Worm (Caenorhabditis elegans) whole organism, young adult: ENCODE measurements around the gene vrk-1.

Source experiments
- D2030.7 ChIP-seq: fragments of 200-800 bp; sonication (Bioruptor generic); IDR thresholded peaks from 2 replicates; pipeline ENCODE4 v1.3.6; 2022; ENCODE audit warnings: missing genetic modification reagents, missing genetic modification characterization, missing compliant biosample characterization
- F33H1.4 ChIP-seq: fragments of 200-800 bp; sonication (Bioruptor generic); IDR thresholded peaks from 2 replicates; pipeline ENCODE4 v1.3.6; 2022; ENCODE audit warnings: missing genetic modification reagents, missing genetic modification characterization, missing compliant biosample characterization
- F37B4.10 ChIP-seq: fragments of 200-800 bp; sonication (Bioruptor generic); IDR thresholded peaks from 2 replicates; pipeline ENCODE4 v1.3.6; 2022; ENCODE audit warnings: missing genetic modification characterization, missing compliant biosample characterization
- F39B2.1 ChIP-seq: fragments of 200-800 bp; sonication (Bioruptor generic); IDR thresholded peaks from 2 replicates; pipeline ENCODE4 v1.3.6; 2022; ENCODE audit warnings: missing genetic modification reagents, missing genetic modification characterization, missing compliant biosample characterization
- F57C9.4 ChIP-seq: sonication (generic microtip); optimal IDR thresholded peaks from 2 replicates; lab custom pipeline; 2017; ENCODE audit warnings: mild to moderate bottlenecking, missing genetic modification characterization, missing compliant biosample characterization
- Y79H2A.3 ChIP-seq: fragments of 200-800 bp; sonication (Bioruptor generic); conservative IDR thresholded peaks from 2 replicates; pipeline ENCODE4 v1.3.6; 2022; ENCODE audit warnings: missing genetic modification reagents, missing genetic modification characterization, missing compliant biosample characterization
- akir-1 ChIP-seq: fragments of 200-800 bp; sonication (Bioruptor generic); optimal IDR thresholded peaks from 2 replicates; lab custom pipeline; 2018; ENCODE audit warnings: mild to moderate bottlenecking, missing genetic modification characterization, moderate library complexity, missing compliant biosample characterization
- aptf-2 ChIP-seq: fragments of 200-800 bp; sonication (Bioruptor generic); conservative IDR thresholded peaks from 2 replicates; pipeline ENCODE4 v1.3.6; 2022; ENCODE audit warnings: missing genetic modification reagents, missing genetic modification characterization, missing compliant biosample characterization
- attf-5 ChIP-seq: fragments of 200-800 bp; sonication (Bioruptor generic); optimal IDR thresholded peaks from 2 replicates; lab custom pipeline; 2018; ENCODE audit warnings: mild to moderate bottlenecking, missing genetic modification characterization, missing compliant biosample characterization
- attf-6 ChIP-seq: fragments of 200-800 bp; sonication (Bioruptor generic); IDR thresholded peaks from 2 replicates; pipeline ENCODE4 v1.3.6; 2022; ENCODE audit warnings: missing genetic modification reagents, missing genetic modification characterization, missing compliant biosample characterization
- cebp-1 ChIP-seq, 2 experiments: fragments of 200-800 bp in 1 of 2; sonication (Bioruptor generic) in 1 of 2; sonication (generic microtip) in 1 of 2; IDR thresholded peaks in 1 of 2; optimal IDR thresholded peaks in 1 of 2; 2 replicates each; pipeline versions ENCODE4 v1.3.6 to Lab custom; 2017 to 2022; ENCODE audit warnings: missing compliant biosample characterization in 2 of 2, missing genetic modification characterization in 2 of 2, mild to moderate bottlenecking in 1 of 2, missing genetic modification reagents in 1 of 2, moderate library complexity in 1 of 2
- die-1 ChIP-seq: sonication (generic microtip); optimal IDR thresholded peaks from 2 replicates; lab custom pipeline; 2016; ENCODE audit warnings: missing genotype, mild to moderate bottlenecking, missing genetic modification characterization, missing compliant biosample characterization
- dox-1 ChIP-seq: fragments of 200-800 bp; sonication (Bioruptor generic); IDR thresholded peaks from 2 replicates; pipeline ENCODE4 v1.3.6; 2022; ENCODE audit warnings: missing genetic modification reagents, missing genetic modification characterization, missing compliant biosample characterization
- ekl-4 ChIP-seq: fragments of 200-800 bp; sonication (Bioruptor generic); IDR thresholded peaks from 2 replicates; pipeline ENCODE4 v1.3.6; 2022; ENCODE audit warnings: missing genetic modification reagents, missing genetic modification characterization, missing compliant biosample characterization
- hmg-20 ChIP-seq: fragments of 200-800 bp; sonication (Bioruptor generic); IDR thresholded peaks from 2 replicates; pipeline ENCODE4 v1.3.6; 2022; ENCODE audit warnings: missing genetic modification reagents, missing genetic modification characterization, missing compliant biosample characterization
- lin-35 ChIP-seq, 3 experiments: fragments of 150-350 bp in 2 of 3; sonication (generic microtip) in 1 of 3; optimal IDR thresholded peaks; 2 replicates each; lab custom pipeline; 2014 to 2018; ENCODE audit warnings: missing biosample characterization in 3 of 3, missing genetic modification characterization in 3 of 3, missing genetic modification reagents in 3 of 3
- lin-40 ChIP-seq: sonication (generic microtip); optimal IDR thresholded peaks from 2 replicates; lab custom pipeline; 2016; ENCODE audit warnings: missing genetic modification characterization, mild to moderate bottlenecking, missing compliant biosample characterization, missing genotype, missing genetic modification reagents
- lin-54 ChIP-seq: fragments of 200-800 bp; sonication (Bioruptor generic); optimal IDR thresholded peaks from 2 replicates; lab custom pipeline; 2018; ENCODE audit warnings: mild to moderate bottlenecking, missing genetic modification characterization, missing compliant biosample characterization
- lsl-1 ChIP-seq: fragments of 200-800 bp; sonication (Bioruptor generic); optimal IDR thresholded peaks from 2 replicates; lab custom pipeline; 2018; ENCODE audit warnings: mild to moderate bottlenecking, missing genetic modification characterization, moderate library complexity, missing compliant biosample characterization
- mel-28 ChIP-seq: sonication (generic microtip); optimal IDR thresholded peaks from 2 replicates; lab custom pipeline; 2016; ENCODE audit warnings: borderline replicate concordance, mild to moderate bottlenecking, missing genetic modification characterization, missing compliant biosample characterization
- nhr-120 ChIP-seq: fragments of 200-800 bp; sonication (Bioruptor generic); IDR thresholded peaks from 2 replicates; pipeline ENCODE4 v1.3.6; 2022; ENCODE audit warnings: missing genetic modification characterization, missing compliant biosample characterization
- nhr-80 ChIP-seq: sonication (generic microtip); optimal IDR thresholded peaks from 2 replicates; lab custom pipeline; 2016; ENCODE audit warnings: missing genetic modification characterization, missing compliant biosample characterization
- rec-8 ChIP-seq, 2 experiments: sonication (generic microtip); optimal IDR thresholded peaks; 2 replicates each; lab custom pipeline; 2016; ENCODE audit warnings: mild to moderate bottlenecking in 2 of 2, missing genetic modification characterization in 2 of 2, missing genetic modification reagents in 2 of 2, missing genotype in 2 of 2, missing biosample characterization in 1 of 2, missing compliant biosample characterization in 1 of 2, moderate library complexity in 1 of 2
- repo-1 ChIP-seq: sonication (generic microtip); optimal IDR thresholded peaks from 2 replicates; lab custom pipeline; 2017; ENCODE audit warnings: mild to moderate bottlenecking, missing genetic modification characterization, missing compliant biosample characterization
- sdz-38 ChIP-seq: sonication (generic microtip); optimal IDR thresholded peaks from 2 replicates; lab custom pipeline; 2016; ENCODE audit warnings: missing genotype, missing genetic modification characterization, missing compliant biosample characterization
- snpc-1.1 ChIP-seq: sonication (generic microtip); optimal IDR thresholded peaks from 2 replicates; lab custom pipeline; 2017; ENCODE audit warnings: missing genetic modification characterization, mild to moderate bottlenecking, missing compliant biosample characterization, antibody characterized with exemption, moderate library complexity, missing genotype, missing genetic modification reagents; ENCODE audit not compliant: insufficient read depth
- snpc-4 ChIP-seq, 5 experiments: fragments of 150-350 bp in 1 of 5; sonication (generic microtip) in 4 of 5; optimal IDR thresholded peaks; 2 replicates each; lab custom pipeline; 2014 to 2018; ENCODE audit warnings: missing genetic modification characterization in 5 of 5, missing biosample characterization in 3 of 5, antibody characterized with exemption in 2 of 5, mild to moderate bottlenecking in 2 of 5, missing compliant biosample characterization in 2 of 5, missing genotype in 2 of 5, moderate library complexity in 2 of 5, missing genetic modification reagents in 1 of 5
- somi-1 ChIP-seq: fragments of 200-800 bp; sonication (Bioruptor generic); optimal IDR thresholded peaks from 2 replicates; lab custom pipeline; 2018; ENCODE audit warnings: mild to moderate bottlenecking, missing genetic modification characterization, missing compliant biosample characterization
- sptf-2 ChIP-seq: fragments of 200-800 bp; sonication (Bioruptor generic); optimal IDR thresholded peaks from 2 replicates; lab custom pipeline; 2018; ENCODE audit warnings: mild to moderate bottlenecking, missing genetic modification characterization, missing compliant biosample characterization
- xnd-1 ChIP-seq: sonication (generic microtip); optimal IDR thresholded peaks from 2 replicates; lab custom pipeline; 2016; ENCODE audit warnings: missing genotype, missing genetic modification reagents, missing genetic modification characterization, missing compliant biosample characterization
- ztf-26 ChIP-seq: sonication (generic microtip); optimal IDR thresholded peaks from 2 replicates; lab custom pipeline; 2017; ENCODE audit warnings: missing genetic modification characterization, missing compliant biosample characterization
- ztf-6 ChIP-seq: fragments of 200-800 bp; sonication (Bioruptor generic); IDR thresholded peaks from 2 replicates; pipeline ENCODE4 v1.3.6; 2022; ENCODE audit warnings: missing genetic modification reagents, missing genetic modification characterization, missing compliant biosample characterization

vrk-1 gene

DNA sequence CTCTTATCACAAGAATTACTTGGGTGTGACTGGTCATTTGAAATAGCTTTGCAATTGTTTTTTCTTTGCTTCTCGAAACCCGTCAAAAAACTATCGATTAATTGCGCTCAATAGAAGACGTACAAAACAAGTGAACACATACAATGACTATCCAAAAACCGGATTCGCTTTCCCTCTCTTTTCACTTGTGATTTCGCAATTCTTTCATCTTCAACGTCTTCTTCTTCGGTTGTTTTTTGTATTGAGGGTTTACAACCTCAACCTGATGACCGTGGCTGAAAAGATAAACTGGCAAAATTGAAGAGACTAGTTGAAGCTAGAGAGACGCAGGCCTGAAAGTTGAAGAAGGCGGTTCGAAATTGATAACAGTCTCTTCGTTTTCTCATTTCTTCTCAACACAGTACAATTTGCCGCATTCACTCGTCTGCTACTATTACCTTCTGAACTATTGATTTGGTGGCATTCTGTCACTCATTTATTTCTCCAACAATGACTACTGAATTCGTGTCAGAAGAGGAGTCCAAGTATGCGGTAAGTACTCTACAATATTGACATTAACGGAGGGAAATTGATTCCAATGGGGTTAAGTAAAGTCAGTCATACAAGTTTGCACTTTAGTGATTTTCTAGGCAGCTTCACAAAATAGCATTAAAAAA lies 35.7 kb upstream of the vrk-1 start (continued):
- peak; percentile 76; the same call in 1 of the 2 replicates for TF ChIP-seq cebp-1 (GFP tag; IDR thresholded peaks at IDR 0.05; lab: Robert Waterston, UW)
- peak; percentile 94 for TF ChIP-seq cebp-1 (tag; optimal IDR thresholded peaks at IDR 0.05; lab: Kevin White, UChicago)
- TF ChIP-seq lin-54 (GFP tag; lab: Kevin White, UChicago), result no peak
- no peak for TF ChIP-seq D2030.7 (GFP tag; lab: Robert Waterston, UW)
- no peak for TF ChIP-seq sptf-2 (GFP tag; lab: Kevin White, UChicago)
- TF ChIP-seq nhr-80 (tag; lab: Kevin White, UChicago), result peak; percentile 43
- no peak for TF ChIP-seq ztf-6 (GFP tag; lab: Robert Waterston, UW)
- TF ChIP-seq F57C9.4 (tag; lab: Kevin White, UChicago), result no peak
- 0 out of 2 replicates have a peak, but pooled peaks have one; percentile 27 for TF ChIP-seq dox-1
- no peak for TF ChIP-seq hmg-20 (GFP tag; lab: Robert Waterston, UW)
- no peak for TF ChIP-seq somi-1 (GFP tag; lab: Kevin White, UChicago)
- TF ChIP-seq F39B2.1 (GFP tag; lab: Robert Waterston, UW), result no peak
- no peak for TF ChIP-seq attf-6 (GFP tag; lab: Robert Waterston, UW)
- no peak for TF ChIP-seq F37B4.10 (GFP tag; lab: Robert Waterston, UW)
- TF ChIP-seq attf-5 (GFP tag; lab: Kevin White, UChicago), result no peak
- no peak for TF ChIP-seq mel-28 (tag; lab: Kevin White, UChicago)
- no peak for TF ChIP-seq nhr-120 (GFP tag; lab: Robert Waterston, UW)
- no peak for TF ChIP-seq snpc-4 (GFP tag; optimal IDR thresholded peaks at IDR 0.05; lab: Kevin White, UChicago)
- no peak for TF ChIP-seq snpc-4 (tag; optimal IDR thresholded peaks at IDR 0.05; lab: Kevin White, UChicago)
- no peak for TF ChIP-seq lsl-1 (GFP tag; lab: Kevin White, UChicago)
- TF ChIP-seq lin-35 (GFP tag; optimal IDR thresholded peaks at IDR 0.05; lab: Kevin White, UChicago), result no peak
- no peak for TF ChIP-seq ztf-26 (tag; lab: Kevin White, UChicago)
- no peak for TF ChIP-seq xnd-1 (tag; lab: Kevin White, UChicago)
- TF ChIP-seq lin-40 (tag; lab: Kevin White, UChicago), result peak; percentile 64
- no peak for TF ChIP-seq Y79H2A.3 (GFP tag; lab: Robert Waterston, UW)
- no peak for TF ChIP-seq sdz-38 (tag; lab: Kevin White, UChicago)
- no peak for TF ChIP-seq F33H1.4 (GFP tag; lab: Robert Waterston, UW)
- no peak for TF ChIP-seq snpc-1.1
- no peak for TF ChIP-seq rec-8 (tag; optimal IDR thresholded peaks at IDR 0.05; lab: Kevin White, UChicago)
- TF ChIP-seq repo-1 (tag; lab: Kevin White, UChicago), result no peak
- no peak for TF ChIP-seq ekl-4 (GFP tag; lab: Robert Waterston, UW)
- no peak for TF ChIP-seq aptf-2 (GFP tag; lab: Robert Waterston, UW)

DNA sequence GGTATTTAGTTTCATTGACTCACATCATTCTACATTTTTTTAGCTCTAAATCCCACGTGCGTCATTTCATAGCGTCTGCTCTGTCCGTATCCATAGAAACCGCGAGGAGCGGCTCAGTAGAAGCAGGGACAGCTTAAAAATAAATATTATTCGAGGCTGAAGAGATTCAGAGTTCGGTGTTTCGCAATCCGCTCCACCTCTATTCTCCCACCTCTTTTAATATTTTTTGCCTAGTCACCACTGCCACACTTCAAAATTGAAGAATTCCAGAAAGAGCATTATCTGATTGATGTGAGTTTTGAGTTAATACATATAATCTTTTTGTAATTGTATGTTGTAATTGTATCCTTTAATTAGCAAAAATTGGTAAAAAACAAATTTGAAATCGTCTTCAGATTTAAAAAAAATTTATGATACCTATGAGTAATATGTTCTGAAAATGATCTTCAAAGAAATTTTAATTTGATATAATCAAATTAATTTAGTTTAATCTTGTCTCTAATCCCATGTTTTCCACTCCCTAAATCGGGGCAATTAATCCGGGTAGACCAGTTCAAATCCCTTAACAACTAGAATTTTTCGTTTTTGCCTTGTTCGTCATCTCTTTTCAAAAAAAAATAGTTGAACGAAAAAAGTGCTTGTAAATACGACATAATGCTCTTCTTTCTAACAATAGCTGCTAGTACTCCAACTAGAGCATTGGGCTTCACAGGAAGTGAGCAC lies 32.2 kb upstream of the vrk-1 start:
- TF ChIP-seq die-1 (tag; lab: Kevin White, UChicago) (no peak), cebp-1 (GFP tag; IDR thresholded peaks at IDR 0.05; lab: Robert Waterston, UW) (0 out of 2 replicates have a peak, but pooled peaks have one; percentile 26), cebp-1 (tag; optimal IDR thresholded peaks at IDR 0.05; lab: Kevin White, UChicago) (peak; percentile 78), akir-1 (GFP tag; lab: Kevin White, UChicago) (no peak)
